Worm (Caenorhabditis elegans) whole organism, L4/young adult: ENCODE data around the gene F32D8.4.

Experiments
- dao-5 ChIP-seq: sonication (generic microtip); optimal IDR thresholded peaks from 2 replicates; lab custom pipeline; 2016; ENCODE audit warnings: missing genotype, missing genetic modification characterization, moderate library complexity, missing compliant biosample characterization
- him-1 ChIP-seq: sonication (generic microtip); optimal IDR thresholded peaks from 2 replicates; lab custom pipeline; 2016; ENCODE audit warnings: missing genotype, missing genetic modification reagents, missing genetic modification characterization, missing compliant biosample characterization

DNA sequence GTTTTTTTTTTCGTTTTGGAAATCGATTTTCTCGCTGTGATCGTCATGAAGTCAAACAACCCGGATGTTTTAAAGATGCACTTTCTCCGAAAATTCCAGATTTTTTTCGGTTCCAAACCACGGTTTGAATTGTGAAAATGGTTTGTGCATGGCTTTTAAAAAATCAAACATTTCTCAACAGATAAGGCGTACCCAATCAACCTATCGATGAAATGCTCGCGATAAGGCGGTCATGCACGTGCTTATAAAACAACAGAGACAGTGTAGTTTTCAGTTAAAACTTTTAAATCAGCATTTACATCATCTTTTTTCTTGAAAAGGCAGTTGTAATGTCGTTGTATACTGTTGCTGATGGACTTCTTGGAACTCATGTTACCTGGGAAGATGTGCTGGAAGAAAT lies 39.1 kb upstream of the F32D8.4 start, which contains the start of gene F58B4.5:
- TF ChIP-seq him-1 (tag; lab: Kevin White, UChicago): no peak
- TF ChIP-seq dao-5 (tag; lab: Kevin White, UChicago): no peak
